Worm (Caenorhabditis elegans): ENCODE results near the gene abhd-12.

DNA sequence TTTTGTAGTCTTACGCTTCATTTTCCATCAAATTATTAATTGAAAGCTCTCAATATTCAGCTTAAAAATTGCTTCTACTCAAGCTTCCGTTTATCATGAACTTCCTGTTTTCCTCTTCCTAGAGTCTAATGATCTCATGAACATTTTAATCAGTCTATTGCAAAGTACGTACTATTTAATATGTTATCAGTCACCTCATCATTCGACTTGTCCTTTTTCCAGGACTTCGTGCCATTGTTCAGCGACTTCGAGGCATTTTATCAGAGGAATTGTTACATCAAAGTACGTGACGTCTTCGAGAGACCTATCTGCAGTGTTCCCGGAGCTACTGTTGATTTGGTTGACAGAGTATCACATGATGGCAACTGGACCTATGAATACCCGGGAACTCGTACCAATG is 36.1 kb downstream of the abhd-12 start:
- TF ChIP-seq ztf-29 (GFP tag; IDR thresholded peaks at IDR 0.05): no peak
- no peak for TF ChIP-seq tab-1 (GFP tag; IDR thresholded peaks at IDR 0.05)
- no peak for TF ChIP-seq ref-1 (GFP tag; conservative IDR thresholded peaks at IDR 0.05)
- no peak for TF ChIP-seq klf-2 (GFP tag; conservative IDR thresholded peaks at IDR 0.05)
- no peak for TF ChIP-seq T22C8.4 (GFP tag; IDR thresholded peaks at IDR 0.05)
- no peak for TF ChIP-seq cog-1 (tag; optimal IDR thresholded peaks at IDR 0.05)
- TF ChIP-seq med-1 (GFP tag; optimal IDR thresholded peaks at IDR 0.05; ENCODE audit: insufficient read depth): no peak

Measured in whole organism, midembryonic.